Worm (Caenorhabditis elegans): ENCODE data around the gene grl-27.
"Not testable (repeated sequence)": the region's sequence is repeated elsewhere in the genome, so short reads cannot be mapped to it uniquely, and the experiment has no call there.

Gene grl-27

ce11 chrV:3575759-3576158 is at the start of gene grl-27:
Gene grl-27, minus strand, starts transcription at chrV:3575859.
- no peak for TF ChIP-seq hlh-8 (tag; optimal IDR thresholded peaks at IDR 0.05)
- TF ChIP-seq lin-11 (tag; optimal IDR thresholded peaks at IDR 0.05): no peak
- no peak for TF ChIP-seq C38D4.7 (GFP tag; optimal IDR thresholded peaks at IDR 0.05)
- TF ChIP-seq ahr-1 (tag; optimal IDR thresholded peaks at IDR 0.05): no peak
- TF ChIP-seq pat-9 (tag; optimal IDR thresholded peaks at IDR 0.05): no peak
- TF ChIP-seq ama-1 (optimal IDR thresholded peaks at IDR 0.05): no peak
- no peak for TF ChIP-seq ceh-2 (tag; optimal IDR thresholded peaks at IDR 0.05)
- no peak for TF ChIP-seq tbx-2 (tag; optimal IDR thresholded peaks at IDR 0.05)
- no peak for TF ChIP-seq sox-4 (tag; optimal IDR thresholded peaks at IDR 0.05)
- TF ChIP-seq pqm-1 (tag; optimal IDR thresholded peaks at IDR 0.05): no peak
- no peak for TF ChIP-seq lim-6 (tag; optimal IDR thresholded peaks at IDR 0.05)
- TF ChIP-seq zip-5 (tag; optimal IDR thresholded peaks at IDR 0.05): no peak
- no peak for TF ChIP-seq rnt-1 (tag; optimal IDR thresholded peaks at IDR 0.05)
- TF ChIP-seq unc-86 (tag; optimal IDR thresholded peaks at IDR 0.05): no peak
- TF ChIP-seq ttx-3 (tag; optimal IDR thresholded peaks at IDR 0.05): no peak
- no peak for TF ChIP-seq ceh-6 (GFP tag; optimal IDR thresholded peaks at IDR 0.05)
- TF ChIP-seq unc-3 (GFP tag; conservative IDR thresholded peaks at IDR 0.05): no peak
- TF ChIP-seq unc-3 (tag; optimal IDR thresholded peaks at IDR 0.05): no peak
- no peak for TF ChIP-seq hlh-6 (tag; optimal IDR thresholded peaks at IDR 0.05)

DNA sequence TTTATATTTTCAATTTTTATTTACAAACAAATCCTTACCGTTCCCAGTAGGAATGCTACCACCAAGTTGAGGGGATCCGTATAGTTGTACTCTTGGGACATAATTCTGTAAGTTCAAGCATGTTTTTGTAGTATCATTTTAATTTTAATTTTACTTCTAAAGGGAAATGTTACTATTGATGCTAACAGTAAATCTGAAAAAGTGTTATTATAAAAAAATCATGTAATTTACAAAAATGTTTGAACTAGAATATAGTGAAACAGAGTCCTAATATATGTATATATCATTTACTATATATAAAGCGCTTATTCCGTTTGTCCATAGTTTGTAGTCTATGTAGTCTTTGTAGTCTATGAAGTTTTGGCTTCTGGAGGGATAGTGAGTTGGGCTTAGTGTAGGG is 44.9 kb upstream of the grl-27 start, which contains the start of gene srx-93:
srx-93 (minus strand) TSS at position 101 of the 400 bp plus-strand sequence.
- not testable (repeated sequence) for TF ChIP-seq pat-9, C08G9.2, ceh-22 (tag; optimal IDR thresholded peaks at IDR 0.05)

ce11 chrV:3616844-3617243 is 41.2 kb upstream of the grl-27 start:
- TF ChIP-seq npax-4 (tag; optimal IDR thresholded peaks at IDR 0.05): no peak
- no peak for TF ChIP-seq ref-2 (tag; optimal IDR thresholded peaks at IDR 0.05)

DNA sequence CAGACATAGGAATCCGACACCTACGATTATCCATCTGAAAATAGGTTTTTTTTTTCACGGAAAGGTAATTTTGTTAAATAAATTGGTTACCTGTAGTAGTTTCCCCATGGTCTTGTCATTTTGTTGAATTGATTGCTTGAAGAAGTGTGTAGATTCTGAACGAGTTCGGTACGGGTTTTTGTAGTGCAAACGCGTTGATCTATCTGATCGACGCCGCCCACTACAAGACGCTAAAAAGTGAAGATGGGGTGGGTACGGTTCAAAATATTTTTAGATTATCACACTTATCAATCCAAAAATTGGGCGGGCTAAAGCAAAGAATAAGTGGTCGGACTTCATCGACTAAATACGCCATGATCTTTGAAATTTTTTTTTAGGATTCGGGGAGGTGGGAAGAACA is 38.7 kb upstream of the grl-27 start, which contains the start of gene T22F3.11:
T22F3.11 (minus strand) TSS at position 157 of the 400 bp plus-strand sequence.
- TF ChIP-seq sdc-2 (tag; optimal IDR thresholded peaks at IDR 0.05) (no peak), ama-1 (optimal IDR thresholded peaks at IDR 0.05) (no peak), C08G9.2 (tag; optimal IDR thresholded peaks at IDR 0.05) (no peak), unc-42 (tag; optimal IDR thresholded peaks at IDR 0.05) (no peak), unc-86 (tag; optimal IDR thresholded peaks at IDR 0.05) (no peak), ceh-2 (tag; optimal IDR thresholded peaks at IDR 0.05) (no peak), odd-2 (tag; optimal IDR thresholded peaks at IDR 0.05) (no peak), hlh-6 (tag; optimal IDR thresholded peaks at IDR 0.05) (no peak)

ce11 chrV:3613042-3613441 is 37.4 kb upstream of the grl-27 start:
- no peak for TF ChIP-seq ref-2 (tag; optimal IDR thresholded peaks at IDR 0.05)
- TF ChIP-seq pat-9 (tag; optimal IDR thresholded peaks at IDR 0.05): no peak
- TF ChIP-seq lin-11 (tag; optimal IDR thresholded peaks at IDR 0.05): no peak
- TF ChIP-seq che-1 (tag; optimal IDR thresholded peaks at IDR 0.05): no peak
- no peak for TF ChIP-seq sox-4 (tag; optimal IDR thresholded peaks at IDR 0.05)
- TF ChIP-seq C08G9.2 (tag; optimal IDR thresholded peaks at IDR 0.05): no peak
- TF ChIP-seq hlh-13 (GFP tag; optimal IDR thresholded peaks at IDR 0.05): no peak
- no peak for TF ChIP-seq mec-3 (tag; optimal IDR thresholded peaks at IDR 0.05; ENCODE audit: borderline replicate concordance)
- no peak for TF ChIP-seq gmeb-2 (tag; optimal IDR thresholded peaks at IDR 0.05)
- TF ChIP-seq unc-3 (GFP tag; conservative IDR thresholded peaks at IDR 0.05): no peak
- no peak for TF ChIP-seq unc-3 (tag; optimal IDR thresholded peaks at IDR 0.05)
- TF ChIP-seq sdc-2 (tag; optimal IDR thresholded peaks at IDR 0.05): no peak

ce11 chrV:3611654-3612053 is 36.0 kb upstream of the grl-27 start, which contains the start of gene T22F3.10:
Gene T22F3.10, minus strand, starts transcription at chrV:3611754.
- TF ChIP-seq syd-9 (tag; optimal IDR thresholded peaks at IDR 0.05): no peak

All from whole organism, late embryonic.